Worm (Caenorhabditis elegans) whole organism, late embryonic: ENCODE results near the gene C05C8.5.

Source experiments
- ama-1 ChIP-seq: fragments of 150-350 bp; optimal IDR thresholded peaks from 2 replicates; lab custom pipeline; 2014
- ceh-19 ChIP-seq: fragments of 200-800 bp; sonication (Bioruptor generic); optimal IDR thresholded peaks from 2 replicates; lab custom pipeline; 2018; ENCODE audit warnings: mild to moderate bottlenecking, missing genetic modification characterization, missing compliant biosample characterization
- ceh-22 ChIP-seq: sonication (generic microtip); optimal IDR thresholded peaks from 2 replicates; lab custom pipeline; 2017; ENCODE audit warnings: missing biosample characterization, missing genetic modification characterization
- ceh-24 ChIP-seq: sonication (generic microtip); optimal IDR thresholded peaks from 2 replicates; lab custom pipeline; 2016; ENCODE audit warnings: mild to moderate bottlenecking, missing genetic modification characterization, missing compliant biosample characterization
- dmd-4 ChIP-seq: sonication (generic microtip); optimal IDR thresholded peaks from 2 replicates; lab custom pipeline; 2016; ENCODE audit warnings: borderline replicate concordance, missing genetic modification characterization, missing compliant biosample characterization
- elt-2 ChIP-seq: sonication (generic microtip); optimal IDR thresholded peaks from 2 replicates; lab custom pipeline; 2016; ENCODE audit warnings: missing genetic modification reagents, missing genetic modification characterization, missing compliant biosample characterization
- fkh-10 ChIP-seq: fragments of 150-350 bp; optimal IDR thresholded peaks from 2 replicates; lab custom pipeline; 2014; ENCODE audit warnings: missing biosample characterization, missing genetic modification reagents, missing genetic modification characterization
- pag-3 ChIP-seq: sonication (generic microtip); optimal IDR thresholded peaks from 2 replicates; lab custom pipeline; 2016; ENCODE audit warnings: missing compliant biosample characterization, missing genetic modification characterization, borderline replicate concordance
- pat-9 ChIP-seq: fragments of 200-800 bp; sonication (Bioruptor generic); optimal IDR thresholded peaks from 2 replicates; lab custom pipeline; 2018; ENCODE audit warnings: mild to moderate bottlenecking, missing genetic modification characterization, moderate library complexity, missing compliant biosample characterization
- pha-4 ChIP-seq: fragments of 150-350 bp; optimal IDR thresholded peaks from 2 replicates; lab custom pipeline; 2018; ENCODE audit warnings: missing biosample characterization, missing genetic modification reagents, missing genetic modification characterization
- pqm-1 ChIP-seq: sonication (generic microtip); optimal IDR thresholded peaks from 2 replicates; lab custom pipeline; 2016; ENCODE audit warnings: missing genetic modification characterization, missing compliant biosample characterization
- unc-3 ChIP-seq, 2 experiments: fragments of 200-800 bp in 1 of 2; sonication (Bioruptor generic) in 1 of 2; sonication (generic microtip) in 1 of 2; conservative IDR thresholded peaks in 1 of 2; optimal IDR thresholded peaks in 1 of 2; 2 replicates each; pipeline versions ENCODE4 v1.3.6 to Lab custom; 2016 to 2022; ENCODE audit warnings: missing compliant biosample characterization in 2 of 2, missing genetic modification characterization in 2 of 2, missing genetic modification reagents in 1 of 2
- ztf-16 ChIP-seq: sonication (generic microtip); optimal IDR thresholded peaks from 2 replicates; lab custom pipeline; 2017; ENCODE audit warnings: missing genetic modification characterization, missing compliant biosample characterization

DNA sequence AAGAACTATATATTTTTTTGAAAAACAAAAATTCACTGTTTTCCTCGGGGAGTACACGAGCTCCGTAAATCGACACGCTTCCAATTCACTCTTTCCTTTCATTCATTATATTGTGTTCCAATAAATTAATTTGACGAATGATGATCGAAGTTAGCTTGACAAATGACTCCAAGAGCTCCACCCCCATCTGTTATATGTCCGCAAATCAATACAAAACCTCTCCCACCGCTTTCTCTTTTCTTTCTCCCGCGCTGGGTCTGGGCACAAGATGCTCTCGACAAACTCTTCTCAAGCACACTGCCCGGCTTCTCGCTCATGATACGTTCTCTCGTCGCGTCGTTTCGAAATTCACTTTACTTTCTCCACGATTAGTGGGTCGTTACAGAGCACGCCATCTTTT lies 10.7 kb downstream of the C05C8.5 start, which contains the start of gene C13F10.1:
- TF ChIP-seq ceh-24 (tag; lab: Kevin White, UChicago) (no peak), dmd-4 (tag; lab: Kevin White, UChicago) (no peak), ztf-16 (tag; lab: Kevin White, UChicago) (no peak), pag-3 (tag; lab: Kevin White, UChicago) (no peak), pha-4 (tag; lab: Kevin White, UChicago) (no peak), pat-9 (tag; lab: Kevin White, UChicago) (no peak), ama-1 (lab: Kevin White, UChicago) (no peak), fkh-10 (GFP tag; lab: Kevin White, UChicago) (no peak), unc-3 (GFP tag; conservative IDR thresholded peaks at IDR 0.05; lab: Robert Waterston, UW) (no peak), unc-3 (tag; optimal IDR thresholded peaks at IDR 0.05; lab: Kevin White, UChicago) (no peak), pqm-1 (tag; lab: Kevin White, UChicago) (no peak), ceh-22 (no peak), ceh-19 (no peak), elt-2 (tag; lab: Kevin White, UChicago) (no peak)
